Fruit fly (Drosophila melanogaster) whole organism, embryonic: ENCODE results near the gene Obp99c.

Source experiments
- Asciz ChIP-seq: fragments of 200-800 bp; sonication (Bioruptor generic); optimal IDR thresholded peaks from 2 replicates; lab custom pipeline; 2017; ENCODE audit warnings: missing biosample characterization, mild to moderate bottlenecking, missing genetic modification characterization, missing genetic modification reagents
- BtbVII ChIP-seq: fragments of 200-800 bp; sonication (Bioruptor generic); optimal IDR thresholded peaks from 3 replicates; lab custom pipeline; 2017; ENCODE audit warnings: missing biosample characterization, mild to moderate bottlenecking, missing genetic modification characterization
- C15 ChIP-seq: fragments of 200-800 bp; sonication (Bioruptor generic); IDR thresholded peaks from 3 replicates; pipeline ENCODE4 v1.3.6; 2022; ENCODE audit warnings: missing biosample characterization, missing genetic modification characterization
- CG10543 ChIP-seq: fragments of 200-800 bp; sonication (Bioruptor generic); optimal IDR thresholded peaks from 3 replicates; lab custom pipeline; 2017; ENCODE audit warnings: missing biosample characterization, mild to moderate bottlenecking, missing genetic modification characterization, moderate library complexity
- CG11504 ChIP-seq: fragments of 200-800 bp; sonication (Bioruptor generic); optimal IDR thresholded peaks from 3 replicates; lab custom pipeline; 2019; ENCODE audit warnings: missing biosample characterization, mild to moderate bottlenecking, missing genetic modification characterization, moderate library complexity
- CG11723 ChIP-seq: fragments of 200-800 bp; sonication (Bioruptor generic); optimal IDR thresholded peaks from 2 replicates; lab custom pipeline; 2017; ENCODE audit warnings: missing biosample characterization, mild to moderate bottlenecking, missing genetic modification characterization
- CG13287 ChIP-seq: fragments of 200-800 bp; sonication (Bioruptor generic); IDR thresholded peaks from 2 replicates; pipeline ENCODE4 v1.3.6; 2022; ENCODE audit warnings: missing biosample characterization, missing genetic modification characterization; ENCODE audit not compliant: partially characterized antibody
- CG14014 ChIP-seq: fragments of 200-800 bp; sonication (Bioruptor generic); IDR thresholded peaks from 2 replicates; pipeline ENCODE4 v1.3.6; 2022; ENCODE audit warnings: missing biosample characterization, missing genetic modification characterization
- CG14667 ChIP-seq: fragments of 200-800 bp; sonication (Bioruptor generic); IDR thresholded peaks from 2 replicates; pipeline ENCODE4 v1.3.6; 2022; ENCODE audit warnings: missing biosample characterization, missing genetic modification characterization
- CG15696 ChIP-seq: fragments of 200-800 bp; sonication (Bioruptor generic); optimal IDR thresholded peaks from 2 replicates; lab custom pipeline; 2019; ENCODE audit warnings: missing biosample characterization, mild to moderate bottlenecking, missing genetic modification characterization, moderate library complexity
- CG17328 ChIP-seq: fragments of 200-800 bp; sonication (Bioruptor generic); IDR thresholded peaks from 2 replicates; pipeline ENCODE4 v1.3.6; 2022; ENCODE audit warnings: missing biosample characterization, missing genetic modification characterization
- CG17385 ChIP-seq: fragments of 200-800 bp; sonication (Bioruptor generic); optimal IDR thresholded peaks from 3 replicates; lab custom pipeline; 2018; ENCODE audit warnings: missing biosample characterization, mild to moderate bottlenecking, missing genetic modification characterization
- CG3838 ChIP-seq: fragments of 200-800 bp; sonication (Bioruptor generic); optimal IDR thresholded peaks from 3 replicates; lab custom pipeline; 2016; ENCODE audit warnings: missing biosample characterization, missing genetic modification characterization
- CG6175 ChIP-seq: fragments of 200-800 bp; sonication (Bioruptor generic); IDR thresholded peaks from 3 replicates; pipeline ENCODE4 v1.3.6; 2022; ENCODE audit warnings: missing biosample characterization, missing genetic modification characterization
- CG7372 ChIP-seq: fragments of 200-800 bp; sonication (Bioruptor generic); IDR thresholded peaks from 2 replicates; pipeline ENCODE4 v1.3.6; 2022; ENCODE audit warnings: missing biosample characterization, missing genetic modification characterization
- CG8924 ChIP-seq: fragments of 200-800 bp; optimal IDR thresholded peaks from 3 replicates; lab custom pipeline; 2019; ENCODE audit warnings: missing biosample characterization, mild to moderate bottlenecking, missing genetic modification characterization, moderate library complexity
- CG9215 ChIP-seq: fragments of 200-800 bp; sonication (Bioruptor generic); IDR thresholded peaks from 2 replicates; pipeline ENCODE4 v1.3.6; 2022; ENCODE audit warnings: missing biosample characterization, missing genetic modification characterization
- CHES-1-like ChIP-seq: fragments of 200-800 bp; sonication (Bioruptor generic); optimal IDR thresholded peaks from 2 replicates; lab custom pipeline; 2016; ENCODE audit warnings: missing biosample characterization, missing genetic modification characterization
- Gsc ChIP-seq: fragments of 200-800 bp; sonication (Bioruptor generic); IDR thresholded peaks from 2 replicates; pipeline ENCODE4 v1.3.6; 2022; ENCODE audit warnings: missing biosample characterization, missing genetic modification characterization
- H15 ChIP-seq: fragments of 200-800 bp; sonication (Bioruptor generic); IDR thresholded peaks from 3 replicates; pipeline ENCODE4 v1.3.6; 2022; ENCODE audit warnings: missing biosample characterization, missing genetic modification characterization
- Hsf ChIP-seq: fragments of 200-800 bp; sonication (Bioruptor generic); optimal IDR thresholded peaks from 3 replicates; lab custom pipeline; 2016; ENCODE audit warnings: missing biosample characterization, missing genetic modification characterization
- Max ChIP-seq: fragments of 200-800 bp; sonication (Bioruptor generic); optimal IDR thresholded peaks from 2 replicates; lab custom pipeline; 2016; ENCODE audit warnings: missing biosample characterization, mild to moderate bottlenecking, missing genetic modification characterization
- Mrtf ChIP-seq: fragments of 200-800 bp; sonication (Bioruptor generic); IDR thresholded peaks from 3 replicates; pipeline ENCODE4 v1.3.6; 2022; ENCODE audit warnings: missing biosample characterization, missing genetic modification characterization
- TFAM ChIP-seq: fragments of 200-800 bp; sonication (Bioruptor generic); optimal IDR thresholded peaks from 2 replicates; lab custom pipeline; 2017; ENCODE audit warnings: missing biosample characterization, missing genetic modification characterization, inconsistent platforms
- Trl ChIP-seq, 3 experiments: fragments of >200 bp in 2 of 3; fragments of 200-800 bp in 1 of 3; sonication (Bioruptor generic) in 1 of 3; optimal IDR thresholded peaks; 2 replicates in 1 of 3; 3 replicates in 2 of 3; lab custom pipeline; 2016 to 2017; ENCODE audit warnings: missing biosample characterization in 1 of 3, missing genetic modification characterization in 1 of 3
- Vsx1 ChIP-seq: fragments of 200-800 bp; sonication (Bioruptor generic); optimal IDR thresholded peaks from 2 replicates; lab custom pipeline; 2017; ENCODE audit warnings: missing biosample characterization, mild to moderate bottlenecking, missing genetic modification characterization, missing genetic modification reagents
- ac ChIP-seq: fragments of 200-800 bp; sonication (Bioruptor generic); optimal IDR thresholded peaks from 3 replicates; lab custom pipeline; 2017; ENCODE audit warnings: missing biosample characterization, mild to moderate bottlenecking, missing genetic modification characterization
- ato ChIP-seq: fragments of 200-800 bp; sonication (Bioruptor generic); IDR thresholded peaks from 2 replicates; pipeline ENCODE4 v1.3.6; 2022; ENCODE audit warnings: missing biosample characterization, missing genetic modification characterization; ENCODE audit not compliant: partially characterized antibody
- bbx ChIP-seq: fragments of 200-800 bp; sonication (Bioruptor generic); IDR thresholded peaks from 2 replicates; pipeline ENCODE4 v1.3.6; 2022; ENCODE audit warnings: missing biosample characterization, missing genetic modification characterization; ENCODE audit not compliant: partially characterized antibody
- br ChIP-seq: fragments of >200 bp; optimal IDR thresholded peaks from 2 replicates; lab custom pipeline; 2017
- chif ChIP-seq, 2 experiments: fragments of 200-800 bp; sonication (Bioruptor generic); optimal IDR thresholded peaks; 3 replicates each; lab custom pipeline; 2016; ENCODE audit warnings: missing biosample characterization in 2 of 2, missing genetic modification characterization in 2 of 2
- crp ChIP-seq, 2 experiments: fragments of 200-800 bp; sonication (Bioruptor generic); optimal IDR thresholded peaks; 2 replicates in 1 of 2; 3 replicates in 1 of 2; lab custom pipeline; 2017; ENCODE audit warnings: missing biosample characterization in 2 of 2, missing genetic modification characterization in 2 of 2, mild to moderate bottlenecking in 1 of 2, moderate library complexity in 1 of 2
- dysf ChIP-seq: fragments of 200-800 bp; sonication (Bioruptor generic); IDR thresholded peaks from 3 replicates; pipeline ENCODE4 v1.3.6; 2022; ENCODE audit warnings: missing biosample characterization, missing genetic modification characterization
- emc ChIP-seq: fragments of 200-800 bp; sonication (Bioruptor generic); optimal IDR thresholded peaks from 2 replicates; lab custom pipeline; 2016; ENCODE audit warnings: missing biosample characterization, missing genetic modification characterization
- eve ChIP-seq, 2 experiments: fragments of >200 bp; optimal IDR thresholded peaks; 2 replicates each; lab custom pipeline; 2017; ENCODE audit warnings: missing biosample characterization in 2 of 2, missing genetic modification characterization in 2 of 2
- gem ChIP-seq: fragments of 200-800 bp; sonication (Bioruptor generic); optimal IDR thresholded peaks from 2 replicates; lab custom pipeline; 2019; ENCODE audit warnings: missing biosample characterization, mild to moderate bottlenecking, missing genetic modification characterization, moderate library complexity
- grn ChIP-seq: fragments of 200-800 bp; sonication (Bioruptor generic); optimal IDR thresholded peaks from 3 replicates; lab custom pipeline; 2017; ENCODE audit warnings: missing biosample characterization, missing genetic modification characterization
- ham ChIP-seq: fragments of 200-800 bp; sonication (Bioruptor generic); IDR thresholded peaks from 2 replicates; pipeline ENCODE4 v1.3.6; 2022; ENCODE audit warnings: missing biosample characterization, missing genetic modification characterization
- inv ChIP-seq: fragments of 200-800 bp; sonication (Bioruptor generic); IDR thresholded peaks from 2 replicates; pipeline ENCODE4 v1.3.6; 2022; ENCODE audit warnings: missing biosample characterization, missing genetic modification characterization; ENCODE audit not compliant: partially characterized antibody
- jing ChIP-seq: fragments of 200-800 bp; sonication (Bioruptor generic); optimal IDR thresholded peaks from 2 replicates; lab custom pipeline; 2018; ENCODE audit warnings: missing biosample characterization, mild to moderate bottlenecking, missing genetic modification characterization
- jumu ChIP-seq: fragments of 200-800 bp; sonication (Bioruptor generic); optimal IDR thresholded peaks from 3 replicates; lab custom pipeline; 2016; ENCODE audit warnings: missing biosample characterization, missing genetic modification characterization
- klu ChIP-seq: fragments of 200-800 bp; sonication (Bioruptor generic); IDR thresholded peaks from 2 replicates; pipeline ENCODE4 v1.3.6; 2022; ENCODE audit warnings: missing biosample characterization, missing genetic modification characterization
- mirr ChIP-seq: fragments of 200-800 bp; sonication (Bioruptor generic); optimal IDR thresholded peaks from 3 replicates; lab custom pipeline; 2018; ENCODE audit warnings: missing biosample characterization, mild to moderate bottlenecking, missing genetic modification characterization
- pros ChIP-seq: fragments of 200-800 bp; sonication (Bioruptor generic); optimal IDR thresholded peaks from 3 replicates; lab custom pipeline; 2019; ENCODE audit warnings: missing biosample characterization, mild to moderate bottlenecking, missing genetic modification characterization, moderate library complexity
- ranshi ChIP-seq: fragments of 200-800 bp; sonication (Bioruptor generic); IDR thresholded peaks from 2 replicates; pipeline ENCODE4 v1.3.6; 2022; ENCODE audit warnings: missing biosample characterization, missing genetic modification characterization
- scrt ChIP-seq: fragments of 200-800 bp; sonication (Bioruptor generic); optimal IDR thresholded peaks from 2 replicates; lab custom pipeline; 2018; ENCODE audit warnings: missing biosample characterization, mild to moderate bottlenecking, missing genetic modification characterization, moderate library complexity
- sisA ChIP-seq: fragments of 200-800 bp; sonication (Bioruptor generic); IDR thresholded peaks from 2 replicates; pipeline ENCODE4 v1.3.6; 2022; ENCODE audit warnings: missing biosample characterization, missing genetic modification characterization
- slp2 ChIP-seq: fragments of 200-800 bp; sonication (Bioruptor generic); optimal IDR thresholded peaks from 2 replicates; lab custom pipeline; 2016; ENCODE audit warnings: missing biosample characterization, missing genetic modification characterization
- tgo ChIP-seq: fragments of 200-800 bp; sonication (Bioruptor generic); IDR thresholded peaks from 3 replicates; pipeline ENCODE4 v1.3.6; 2022; ENCODE audit warnings: missing biosample characterization, missing genetic modification characterization
- tin ChIP-seq: fragments of 200-800 bp; sonication (Bioruptor generic); optimal IDR thresholded peaks from 3 replicates; lab custom pipeline; 2016; ENCODE audit warnings: missing biosample characterization, missing genetic modification characterization
- yki ChIP-seq: fragments of >200 bp; optimal IDR thresholded peaks from 3 replicates; lab custom pipeline; 2018
- zfh1 ChIP-seq: fragments of 200-800 bp; sonication (Bioruptor generic); IDR thresholded peaks from 3 replicates; pipeline ENCODE4 v1.3.6; 2022; ENCODE audit warnings: missing biosample characterization, missing genetic modification characterization

Gene Obp99c

DNA sequence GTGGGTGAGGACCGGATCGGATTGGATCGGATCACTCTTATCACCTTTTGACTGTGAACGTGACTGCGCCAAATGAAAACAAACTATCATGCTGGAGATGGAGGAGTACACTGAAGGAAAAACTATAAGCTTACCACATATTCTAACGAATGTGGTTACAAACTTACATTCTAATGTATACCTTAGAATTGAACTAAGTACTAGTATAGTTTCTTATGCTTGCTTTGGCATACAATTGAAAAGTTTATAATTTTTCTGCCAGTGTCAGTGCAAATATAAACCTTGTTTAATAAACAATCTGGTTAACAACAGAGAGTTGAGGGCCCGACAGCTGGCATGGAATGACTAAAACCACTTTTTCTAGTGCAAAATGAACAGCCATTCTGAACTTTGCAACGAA lies 28.4 kb upstream of the Obp99c start (continued):
- 0 out of 3 replicates have a peak, but pooled peaks have one; percentile 16 for TF ChIP-seq H15 (GFP tag; lab: Robert Waterston, UW)
- no peak for TF ChIP-seq br (lab: Kevin White, UChicago)
- no peak for TF ChIP-seq yki (lab: Kevin White, UChicago)
- no peak for TF ChIP-seq ato (GFP tag; lab: Robert Waterston, UW)
- no peak for TF ChIP-seq ham
- peak; percentile 13 for TF ChIP-seq Hsf (GFP tag; lab: Kevin White, UChicago)
- TF ChIP-seq emc (GFP tag; lab: Kevin White, UChicago): no peak
- TF ChIP-seq jumu (GFP tag; lab: Kevin White, UChicago): no peak
- TF ChIP-seq bbx (GFP tag; lab: Robert Waterston, UW): no peak
- TF ChIP-seq scrt (GFP tag; lab: Kevin White, UChicago): no peak
- TF ChIP-seq sisA: peak; percentile 59
- no peak for TF ChIP-seq klu
- no peak for TF ChIP-seq CG17328 (GFP tag; lab: Robert Waterston, UW)
- no peak for TF ChIP-seq tin (GFP tag; lab: Kevin White, UChicago)
- TF ChIP-seq Vsx1: no peak
- no peak for TF ChIP-seq inv (GFP tag; lab: Robert Waterston, UW)
- no peak for TF ChIP-seq CG13287 (GFP tag; lab: Robert Waterston, UW)
- TF ChIP-seq CG11504 (tag; lab: Kevin White, UChicago): peak; percentile 55
- no peak for TF ChIP-seq Gsc (GFP tag; lab: Robert Waterston, UW)
- no peak for TF ChIP-seq CG10543 (GFP tag; lab: Kevin White, UChicago)
- no peak for TF ChIP-seq CG3838 (GFP tag; lab: Kevin White, UChicago)
- no peak for TF ChIP-seq CG11723
- TF ChIP-seq CG17385 (GFP tag; lab: Kevin White, UChicago): no peak
- no peak for TF ChIP-seq C15 (GFP tag; lab: Robert Waterston, UW)
- TF ChIP-seq crp (GFP tag; optimal IDR thresholded peaks at IDR 0.05; lab: Kevin White, UChicago): no peak
- no peak for TF ChIP-seq Trl (optimal IDR thresholded peaks at IDR 0.05; lab: Kevin White, UChicago)
- TF ChIP-seq Trl (GFP tag; optimal IDR thresholded peaks at IDR 0.05; lab: Kevin White, UChicago): no peak
- peak; percentile 26; the same call in 1 of the 2 replicates for TF ChIP-seq ranshi (GFP tag; lab: Robert Waterston, UW)
- no peak for TF ChIP-seq TFAM (GFP tag; lab: Kevin White, UChicago)
- TF ChIP-seq zfh1 (GFP tag; lab: Robert Waterston, UW): peak; percentile 52; the same call in 1 of the 3 replicates
- TF ChIP-seq gem: peak; percentile 72
- no peak for TF ChIP-seq CG9215
- no peak for TF ChIP-seq slp2 (GFP tag; lab: Kevin White, UChicago)
- TF ChIP-seq BtbVII (GFP tag; lab: Kevin White, UChicago): no peak
- TF ChIP-seq chif (GFP tag; optimal IDR thresholded peaks at IDR 0.05; lab: Kevin White, UChicago): no peak
- peak; percentile 30; the same call in 1 of the 3 replicates for TF ChIP-seq dysf (GFP tag; lab: Robert Waterston, UW)
- no peak for TF ChIP-seq Max (GFP tag; lab: Kevin White, UChicago)
- no peak for TF ChIP-seq tgo (GFP tag; lab: Robert Waterston, UW)
- no peak for TF ChIP-seq CG6175 (GFP tag; lab: Robert Waterston, UW)
- TF ChIP-seq mirr: no peak
- TF ChIP-seq CG14667 (GFP tag; lab: Robert Waterston, UW): 0 out of 2 replicates have a peak, but pooled peaks have one; percentile 39
- TF ChIP-seq jing: peak; percentile 41
- TF ChIP-seq eve (GFP tag; optimal IDR thresholded peaks at IDR 0.05; lab: Kevin White, UChicago): no peak
- no peak for TF ChIP-seq Asciz (GFP tag; lab: Kevin White, UChicago)
- TF ChIP-seq Mrtf (GFP tag; lab: Robert Waterston, UW): no peak
- TF ChIP-seq CG14014 (GFP tag; lab: Robert Waterston, UW): no peak
- TF ChIP-seq grn (GFP tag; lab: Kevin White, UChicago): no peak
- TF ChIP-seq ac (GFP tag; lab: Kevin White, UChicago): no peak
- TF ChIP-seq pros (GFP tag; lab: Kevin White, UChicago): no peak
- no peak for TF ChIP-seq CG15696 (tag; lab: Kevin White, UChicago)
- no peak for TF ChIP-seq CHES-1-like (GFP tag; lab: Kevin White, UChicago)
- no peak for TF ChIP-seq CG8924 (tag; lab: Kevin White, UChicago)
- no peak for TF ChIP-seq CG7372 (GFP tag; lab: Robert Waterston, UW)
